Worm (Caenorhabditis elegans): Measurements from ENCODE around the gene C42D4.3.

- TF ChIP-seq nhr-111 (GFP tag; optimal IDR thresholded peaks at IDR 0.05) (no peak), spr-3 (GFP tag; optimal IDR thresholded peaks at IDR 0.05) (no peak), saeg-2 (GFP tag; IDR thresholded peaks at IDR 0.05) (no peak), nhr-25 (tag; optimal IDR thresholded peaks at IDR 0.05; ENCODE audit: borderline replicate concordance, insufficient read depth) (no peak), ceh-82 (tag; optimal IDR thresholded peaks at IDR 0.05) (no peak), snpc-4 (tag; optimal IDR thresholded peaks at IDR 0.05) (no peak), Y105C5A.15 (GFP tag; IDR thresholded peaks at IDR 0.05) (no peak), fos-1 (tag; optimal IDR thresholded peaks at IDR 0.05) (no peak), tra-1 (GFP tag; IDR thresholded peaks at IDR 0.05) (no peak), hlh-11 (tag; optimal IDR thresholded peaks at IDR 0.05) (no peak), aly-2 (tag; optimal IDR thresholded peaks at IDR 0.05) (no peak), zag-1 (tag; optimal IDR thresholded peaks at IDR 0.05) (no peak)
Measured at ce11 chrIV:7175346-7175745, 3.7 kb upstream of the C42D4.3 start, which contains the start of gene C42D4.19.

All from whole organism, L4 larva.